Worm (Caenorhabditis elegans) whole organism, mixed stage, embryonic: ENCODE results near the gene C50H2.4.

Experiments used
- blmp-1 ChIP-seq: fragments of 150-350 bp; optimal IDR thresholded peaks from 2 replicates; lab custom pipeline; 2014; ENCODE audit warnings: missing biosample characterization, missing genetic modification characterization
- lin-13 ChIP-seq: fragments of 150-350 bp; optimal IDR thresholded peaks from 2 replicates; lab custom pipeline; 2014; ENCODE audit warnings: missing biosample characterization, missing genetic modification characterization
- nhr-12 ChIP-seq: fragments of 150-350 bp; optimal IDR thresholded peaks from 2 replicates; lab custom pipeline; 2014; ENCODE audit warnings: missing biosample characterization, missing genetic modification characterization
- sptf-1 ChIP-seq: sonication (generic microtip); optimal IDR thresholded peaks from 2 replicates; lab custom pipeline; 2017; ENCODE audit warnings: mild to moderate bottlenecking, missing genetic modification characterization, moderate library complexity, missing compliant biosample characterization
- unc-120 ChIP-seq: sonication (generic microtip); optimal IDR thresholded peaks from 2 replicates; lab custom pipeline; 2017; ENCODE audit warnings: missing genetic modification characterization, missing compliant biosample characterization; ENCODE audit not compliant: poor library complexity, severe bottlenecking
- unc-39 ChIP-seq: fragments of 150-350 bp; optimal IDR thresholded peaks from 2 replicates; lab custom pipeline; 2014; ENCODE audit warnings: missing biosample characterization, missing genetic modification characterization

ce11 chrV:9925647-9926046, 8.9 kb downstream of the C50H2.4 start:
- TF ChIP-seq nhr-12 (no peak), sptf-1 (no peak), unc-39 (tag; lab: Kevin White, UChicago) (no peak), unc-120 (tag; lab: Kevin White, UChicago) (no peak), blmp-1 (tag; lab: Kevin White, UChicago) (no peak), lin-13 (tag; lab: Kevin White, UChicago) (no peak)
